Worm (Caenorhabditis elegans): ENCODE measurements around the gene gst-3.

The gst-3 gene

DNA sequence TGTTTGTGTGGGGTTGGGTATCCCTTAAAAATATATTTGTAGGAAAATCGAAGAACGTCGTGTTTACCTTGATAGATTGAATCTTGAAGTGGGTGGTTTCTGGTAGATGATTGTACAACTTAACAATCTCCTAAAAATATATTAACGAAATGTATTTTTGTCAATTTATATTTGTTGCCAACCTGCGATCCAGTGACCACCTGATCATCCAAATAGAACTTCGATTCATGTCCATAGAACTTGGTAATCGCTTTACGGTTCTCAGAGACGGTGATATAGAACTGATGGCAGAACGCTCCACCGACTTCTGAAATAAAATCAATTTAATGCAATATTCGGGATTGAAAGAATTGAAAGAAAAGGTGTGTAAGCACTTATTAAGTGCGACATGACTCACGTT is 11.6 kb downstream of the gst-3 start:
- TF ChIP-seq ztf-1 (GFP tag; conservative IDR thresholded peaks at IDR 0.05) (no peak), nhr-23 (tag; optimal IDR thresholded peaks at IDR 0.05) (no peak)

- TF ChIP-seq mdl-1 (tag; optimal IDR thresholded peaks at IDR 0.05) = no peak
- TF ChIP-seq egl-27 (tag; optimal IDR thresholded peaks at IDR 0.05) = no peak
- TF ChIP-seq lsy-2 (tag; optimal IDR thresholded peaks at IDR 0.05) = no peak
- TF ChIP-seq elt-1 (tag; optimal IDR thresholded peaks at IDR 0.05) = no peak
- no peak for TF ChIP-seq snpc-4 (tag; optimal IDR thresholded peaks at IDR 0.05)
Measured at ce11 chrIV:10126544-10126943, 13.5 kb downstream of the gst-3 start, which contains the start of gene ctf-18. Gene ctf-18 (minus strand): TSS chrIV:10126644.

DNA sequence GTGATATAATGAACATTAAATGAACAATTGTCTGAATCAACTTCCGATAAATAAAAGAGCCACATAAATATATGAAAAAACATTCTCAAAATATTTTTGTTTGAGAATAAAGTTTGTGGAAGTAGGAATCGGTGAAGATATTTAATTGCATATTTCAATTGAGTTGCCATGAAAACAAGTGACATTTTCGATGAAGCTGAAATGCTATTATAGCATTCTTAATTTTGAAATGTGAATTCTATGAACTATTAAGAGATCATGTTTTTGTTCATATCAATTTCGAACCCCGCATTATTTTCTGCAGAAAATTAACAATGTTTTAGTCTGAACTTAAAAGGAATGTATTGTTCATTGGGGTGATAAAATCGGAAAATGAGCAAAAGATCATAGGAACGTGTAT is 17.8 kb downstream of the gst-3 start, which contains the start of gene irld-21:
irld-21 (minus strand) TSS at position 101 of the 400 bp plus-strand sequence.
- TF ChIP-seq C34F6.9 (tag; optimal IDR thresholded peaks at IDR 0.05) = no peak
- TF ChIP-seq nhr-10 (tag; optimal IDR thresholded peaks at IDR 0.05) = no peak

DNA sequence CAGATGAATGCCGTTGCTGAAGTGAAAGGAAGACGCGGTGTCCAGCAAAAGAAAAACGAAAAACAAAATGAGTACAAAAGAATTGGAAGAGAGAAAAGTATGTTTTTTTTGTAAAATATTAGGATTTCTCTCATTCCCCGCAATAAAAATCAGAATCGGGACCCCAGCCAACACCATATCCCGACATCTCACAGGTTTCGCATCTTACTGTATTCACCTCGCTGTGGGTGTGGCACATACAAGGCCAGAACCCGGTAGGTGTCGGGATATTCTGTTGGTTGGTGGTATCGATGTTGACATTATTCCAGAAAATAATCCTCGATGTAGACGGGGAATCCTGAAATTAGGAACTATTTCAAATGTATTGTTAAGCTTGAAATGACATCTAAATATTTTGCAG is 23.3 kb downstream of the gst-3 start:
- TF ChIP-seq zag-1 (tag; optimal IDR thresholded peaks at IDR 0.05) (no peak), R02D3.7 (tag; optimal IDR thresholded peaks at IDR 0.05) (no peak), fos-1 (tag; optimal IDR thresholded peaks at IDR 0.05) (no peak), Y55F3AM.14 (GFP tag; optimal IDR thresholded peaks at IDR 0.05) (no peak), egl-27 (tag; optimal IDR thresholded peaks at IDR 0.05) (no peak), alr-1 (tag; optimal IDR thresholded peaks at IDR 0.05) (no peak)

DNA sequence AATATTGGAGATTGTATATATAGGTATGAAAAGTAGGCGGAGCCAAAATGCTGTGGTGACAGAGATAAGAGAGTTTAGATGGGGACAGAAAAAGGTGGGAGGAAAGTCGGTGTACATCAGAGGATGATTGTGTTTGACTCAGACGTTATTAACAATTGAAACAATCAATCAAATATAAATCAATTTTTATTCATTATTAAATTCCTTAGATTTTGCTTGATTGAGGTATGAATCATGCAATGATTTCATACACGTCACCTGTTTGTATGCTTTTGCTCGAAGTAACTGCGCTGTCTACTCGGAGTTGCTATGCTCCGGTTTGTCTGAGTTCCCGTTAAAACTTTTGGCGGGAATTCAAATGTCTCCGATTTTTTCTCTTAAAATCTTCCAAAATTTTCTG is 24.9 kb downstream of the gst-3 start, which contains the start of gene C04G2.10:
C04G2.10 (plus strand) TSS at position 301 of the 400 bp plus-strand sequence.
- TF ChIP-seq alr-1 (tag; optimal IDR thresholded peaks at IDR 0.05) (no peak), nhr-12 (tag; optimal IDR thresholded peaks at IDR 0.05) (no peak)

DNA sequence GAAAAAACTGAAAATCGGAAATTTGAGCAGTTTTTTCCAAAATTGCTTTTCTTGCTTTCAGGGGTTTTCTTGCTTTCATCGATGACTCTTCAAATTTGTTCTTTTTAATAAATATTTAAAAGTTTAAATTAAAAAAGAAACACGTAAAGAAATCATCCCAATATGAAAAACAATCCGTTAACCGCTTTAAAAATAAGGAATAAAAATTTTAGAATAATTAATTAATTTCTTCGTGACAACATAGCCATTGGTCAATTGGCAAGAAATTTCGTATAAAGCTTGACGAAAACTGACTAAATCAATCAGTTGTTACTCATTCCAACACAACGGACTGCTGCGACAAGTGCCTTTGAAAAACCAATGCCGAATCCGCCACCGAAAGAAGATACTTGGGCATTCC is 27.5 kb downstream of the gst-3 start, which contains the start of gene nsph-3.2:
nsph-3.2 (plus strand) TSS at position 301 of the 400 bp plus-strand sequence.
- TF ChIP-seq nhr-129 (tag; optimal IDR thresholded peaks at IDR 0.05) (no peak), sma-3 (GFP tag; optimal IDR thresholded peaks at IDR 0.05) (no peak), nhr-21 (tag; optimal IDR thresholded peaks at IDR 0.05) (no peak), F13H6.1 (tag; optimal IDR thresholded peaks at IDR 0.05) (no peak), nhr-237 (tag; optimal IDR thresholded peaks at IDR 0.05) (no peak), sma-9 (GFP tag; optimal IDR thresholded peaks at IDR 0.05) (no peak), sma-9 (tag; optimal IDR thresholded peaks at IDR 0.05) (no peak), fos-1 (tag; optimal IDR thresholded peaks at IDR 0.05) (no peak), dmd-4 (tag; optimal IDR thresholded peaks at IDR 0.05) (no peak), elt-3 (tag; optimal IDR thresholded peaks at IDR 0.05) (no peak), peb-1 (tag; optimal IDR thresholded peaks at IDR 0.05) (no peak), elt-1 (tag; optimal IDR thresholded peaks at IDR 0.05) (no peak)

DNA sequence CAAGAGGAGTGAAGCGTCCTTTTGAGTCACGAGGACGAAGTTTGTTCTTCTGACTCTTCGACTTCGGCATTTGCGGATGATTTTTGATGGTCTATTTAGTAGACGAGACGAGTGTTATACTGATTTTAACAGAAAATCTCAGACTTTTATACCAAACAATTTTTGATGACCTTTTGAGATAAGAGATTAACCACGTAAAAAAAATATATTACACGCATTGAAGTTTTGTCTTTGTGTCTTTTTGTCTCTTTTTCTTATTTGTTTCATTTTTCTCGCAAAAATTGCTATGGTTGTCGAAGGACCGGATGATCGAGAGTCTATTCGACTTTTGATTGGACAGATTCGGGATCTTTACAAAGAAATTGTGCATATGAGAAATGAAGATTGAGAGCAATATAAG is 28.6 kb downstream of the gst-3 start, which contains the start of gene spch-1:
spch-1 (minus strand) TSS at position 101 of the 400 bp plus-strand sequence.
- TF ChIP-seq lsy-2 (tag; optimal IDR thresholded peaks at IDR 0.05) = no peak
- TF ChIP-seq blmp-1 (tag; optimal IDR thresholded peaks at IDR 0.05; ENCODE audit: insufficient read depth) = no peak
- TF ChIP-seq ama-1 (optimal IDR thresholded peaks at IDR 0.05) = no peak
- TF ChIP-seq R02D3.7 (tag; optimal IDR thresholded peaks at IDR 0.05) = no peak
- TF ChIP-seq ztf-11 (tag; optimal IDR thresholded peaks at IDR 0.05) = no peak
- TF ChIP-seq ztf-4 (tag; optimal IDR thresholded peaks at IDR 0.05) = no peak
- no peak for TF ChIP-seq aly-2 (tag; optimal IDR thresholded peaks at IDR 0.05)
- TF ChIP-seq nhr-11 (tag; optimal IDR thresholded peaks at IDR 0.05) = no peak
- TF ChIP-seq snpc-4 (tag; optimal IDR thresholded peaks at IDR 0.05) = no peak
- no peak for TF ChIP-seq zag-1 (tag; optimal IDR thresholded peaks at IDR 0.05)
- no peak for TF ChIP-seq nhr-237 (tag; optimal IDR thresholded peaks at IDR 0.05)
- TF ChIP-seq unc-39 (tag; optimal IDR thresholded peaks at IDR 0.05) = no peak
- no peak for TF ChIP-seq egl-27 (tag; optimal IDR thresholded peaks at IDR 0.05)
- no peak for TF ChIP-seq mdl-1 (tag; optimal IDR thresholded peaks at IDR 0.05)
- no peak for TF ChIP-seq nhr-23 (tag; optimal IDR thresholded peaks at IDR 0.05)
